Fruit fly (Drosophila melanogaster) whole organism, embryonic: ENCODE measurements around the gene CG2006.

Source experiments
- CG10209 ChIP-seq: fragments of 200-800 bp; sonication (Bioruptor generic); optimal IDR thresholded peaks from 3 replicates; lab custom pipeline; 2017; ENCODE audit warnings: missing biosample characterization, mild to moderate bottlenecking, missing genetic modification characterization, missing genetic modification reagents
- CG11560 ChIP-seq: fragments of 200-800 bp; sonication (Bioruptor generic); IDR thresholded peaks from 3 replicates; pipeline ENCODE4 v1.3.6; 2022; ENCODE audit warnings: missing biosample characterization, missing genetic modification characterization
- CG12391 ChIP-seq: fragments of 200-800 bp; sonication (Bioruptor generic); optimal IDR thresholded peaks from 3 replicates; lab custom pipeline; 2018; ENCODE audit warnings: missing biosample characterization, mild to moderate bottlenecking, missing genetic modification characterization, moderate library complexity
- CG14710 ChIP-seq: fragments of 200-800 bp; sonication (Bioruptor generic); optimal IDR thresholded peaks from 3 replicates; lab custom pipeline; 2019; ENCODE audit warnings: missing biosample characterization, mild to moderate bottlenecking, missing genetic modification characterization, moderate library complexity
- CG16863 ChIP-seq: fragments of 200-800 bp; sonication (Bioruptor generic); optimal IDR thresholded peaks from 3 replicates; lab custom pipeline; 2016; ENCODE audit warnings: missing biosample characterization, missing genetic modification characterization
- CG17612 ChIP-seq: fragments of 200-800 bp; sonication (Bioruptor generic); IDR thresholded peaks from 2 replicates; pipeline ENCODE4 v1.3.6; 2022; ENCODE audit warnings: missing biosample characterization, missing genetic modification characterization
- CG18262 ChIP-seq: fragments of 200-800 bp; optimal IDR thresholded peaks from 3 replicates; lab custom pipeline; 2019; ENCODE audit warnings: missing biosample characterization, mild to moderate bottlenecking, missing genetic modification characterization, moderate library complexity
- CG18619 ChIP-seq: fragments of 200-800 bp; sonication (Bioruptor generic); optimal IDR thresholded peaks from 3 replicates; lab custom pipeline; 2017; ENCODE audit warnings: missing biosample characterization, mild to moderate bottlenecking, missing genetic modification characterization
- CG2120 ChIP-seq: fragments of 200-800 bp; sonication (Bioruptor generic); optimal IDR thresholded peaks from 3 replicates; lab custom pipeline; 2016; ENCODE audit warnings: missing biosample characterization, missing genetic modification characterization
- CG30020 ChIP-seq: fragments of 200-800 bp; optimal IDR thresholded peaks from 2 replicates; lab custom pipeline; 2019; ENCODE audit warnings: missing biosample characterization, mild to moderate bottlenecking, missing genetic modification characterization, moderate library complexity
- CG30403 ChIP-seq: fragments of 200-800 bp; sonication (Bioruptor generic); optimal IDR thresholded peaks from 3 replicates; lab custom pipeline; 2016; ENCODE audit warnings: missing biosample characterization, missing genetic modification characterization
- CG30431 ChIP-seq: fragments of 200-800 bp; sonication (Bioruptor generic); optimal IDR thresholded peaks from 2 replicates; lab custom pipeline; 2017; ENCODE audit warnings: missing biosample characterization, missing genetic modification characterization
- CG31365 ChIP-seq: fragments of 200-800 bp; sonication (Bioruptor generic); optimal IDR thresholded peaks from 2 replicates; lab custom pipeline; 2018; ENCODE audit warnings: missing biosample characterization, mild to moderate bottlenecking, missing genetic modification characterization
- CG3726 ChIP-seq: fragments of 200-800 bp; sonication (Bioruptor generic); IDR thresholded peaks from 3 replicates; pipeline ENCODE4, ENCODE4 v1.3.6; 2022; ENCODE audit warnings: missing biosample characterization, missing genetic modification characterization
- CG4424 ChIP-seq: fragments of 200-800 bp; sonication (Bioruptor generic); optimal IDR thresholded peaks from 3 replicates; lab custom pipeline; 2016; ENCODE audit warnings: missing biosample characterization, missing genetic modification characterization
- CG6175 ChIP-seq: fragments of 200-800 bp; sonication (Bioruptor generic); IDR thresholded peaks from 3 replicates; pipeline ENCODE4 v1.3.6; 2022; ENCODE audit warnings: missing biosample characterization, missing genetic modification characterization
- CG6683 ChIP-seq: fragments of 200-800 bp; sonication (Bioruptor generic); optimal IDR thresholded peaks from 2 replicates; lab custom pipeline; 2017; ENCODE audit warnings: missing biosample characterization, mild to moderate bottlenecking, missing genetic modification characterization, missing genetic modification reagents
- CG6791 ChIP-seq: fragments of 200-800 bp; sonication (Bioruptor generic); IDR thresholded peaks from 3 replicates; pipeline ENCODE4 v1.3.6; 2022; ENCODE audit warnings: missing biosample characterization, missing genetic modification characterization; ENCODE audit not compliant: partially characterized antibody
- CoRest ChIP-seq: fragments of 200-800 bp; sonication (Bioruptor generic); optimal IDR thresholded peaks from 3 replicates; lab custom pipeline; 2018; ENCODE audit warnings: missing biosample characterization, mild to moderate bottlenecking, missing genetic modification characterization, moderate library complexity
- D19B ChIP-seq: fragments of 200-800 bp; sonication (Bioruptor generic); optimal IDR thresholded peaks from 2 replicates; lab custom pipeline; 2017; ENCODE audit warnings: missing biosample characterization, mild to moderate bottlenecking, missing genetic modification characterization
- Dad ChIP-seq: fragments of 200-800 bp; sonication (Bioruptor generic); optimal IDR thresholded peaks from 3 replicates; lab custom pipeline; 2016; ENCODE audit warnings: missing biosample characterization, missing genetic modification characterization
- Dfd ChIP-seq, 2 experiments: fragments of >200 bp; optimal IDR thresholded peaks; 2 replicates each; lab custom pipeline; 2017; ENCODE audit warnings: missing biosample characterization in 2 of 2, missing genetic modification characterization in 2 of 2
- E2f2 ChIP-seq: fragments of 200-800 bp; sonication (Bioruptor generic); IDR thresholded peaks from 2 replicates; pipeline ENCODE4 v1.3.6; 2022; ENCODE audit warnings: missing biosample characterization, missing genetic modification characterization
- Ets97D ChIP-seq: fragments of 200-800 bp; sonication (Bioruptor generic); optimal IDR thresholded peaks from 3 replicates; lab custom pipeline; 2016; ENCODE audit warnings: missing biosample characterization, missing genetic modification characterization
- Hmr ChIP-seq: fragments of 200-800 bp; sonication (Bioruptor generic); optimal IDR thresholded peaks from 3 replicates; lab custom pipeline; 2017; ENCODE audit warnings: mild to moderate bottlenecking, missing biosample characterization, missing genetic modification reagents, missing genetic modification characterization
- NC2β ChIP-seq: fragments of 200-800 bp; sonication (Bioruptor generic); optimal IDR thresholded peaks from 2 replicates; lab custom pipeline; 2016; ENCODE audit warnings: missing biosample characterization, missing genetic modification characterization
- NK7.1 ChIP-seq: fragments of 200-800 bp; sonication (Bioruptor generic); optimal IDR thresholded peaks from 3 replicates; lab custom pipeline; 2016; ENCODE audit warnings: missing biosample characterization, missing genetic modification characterization
- Oli ChIP-seq: fragments of 200-800 bp; sonication (Bioruptor generic); optimal IDR thresholded peaks from 2 replicates; lab custom pipeline; 2018; ENCODE audit warnings: missing biosample characterization, mild to moderate bottlenecking, missing genetic modification characterization, moderate library complexity
- PHDP ChIP-seq: fragments of 200-800 bp; sonication (Bioruptor generic); optimal IDR thresholded peaks from 3 replicates; lab custom pipeline; 2018; ENCODE audit warnings: missing biosample characterization, mild to moderate bottlenecking, missing genetic modification characterization, moderate library complexity
- Ravus ChIP-seq: fragments of 200-800 bp; sonication (Bioruptor generic); IDR thresholded peaks from 2 replicates; pipeline ENCODE4 v1.3.6; 2022; ENCODE audit warnings: missing biosample characterization, missing genetic modification characterization
- Sox102F ChIP-seq: fragments of 200-800 bp; sonication (Bioruptor generic); optimal IDR thresholded peaks from 2 replicates; lab custom pipeline; 2018; ENCODE audit warnings: missing biosample characterization, mild to moderate bottlenecking, missing genetic modification characterization, moderate library complexity
- Xrp1 ChIP-seq: fragments of 200-800 bp; sonication (Bioruptor generic); IDR thresholded peaks from 2 replicates; pipeline ENCODE4 v1.3.6; 2022; ENCODE audit warnings: missing biosample characterization, missing genetic modification characterization
- az2 ChIP-seq: fragments of 200-800 bp; sonication (Bioruptor generic); optimal IDR thresholded peaks from 3 replicates; lab custom pipeline; 2016; ENCODE audit warnings: missing biosample characterization, missing genetic modification characterization
- bowl ChIP-seq: fragments of 200-800 bp; sonication (Bioruptor generic); IDR thresholded peaks from 2 replicates; pipeline ENCODE4 v1.3.6; 2022; ENCODE audit warnings: missing biosample characterization, missing genetic modification characterization
- btn ChIP-seq: fragments of 200-800 bp; sonication (Bioruptor generic); optimal IDR thresholded peaks from 2 replicates; lab custom pipeline; 2016; ENCODE audit warnings: missing biosample characterization, missing genetic modification characterization
- caup ChIP-seq: fragments of 200-800 bp; sonication (Bioruptor generic); optimal IDR thresholded peaks from 3 replicates; lab custom pipeline; 2017; ENCODE audit warnings: missing biosample characterization, mild to moderate bottlenecking, missing genetic modification characterization, moderate library complexity; ENCODE audit not compliant: severe bottlenecking
- crc ChIP-seq: fragments of 200-800 bp; sonication (Bioruptor generic); optimal IDR thresholded peaks from 2 replicates; lab custom pipeline; 2016; ENCODE audit warnings: missing biosample characterization, missing genetic modification characterization
- crp ChIP-seq, 2 experiments: fragments of 200-800 bp; sonication (Bioruptor generic); optimal IDR thresholded peaks; 2 replicates in 1 of 2; 3 replicates in 1 of 2; lab custom pipeline; 2017; ENCODE audit warnings: missing biosample characterization in 2 of 2, missing genetic modification characterization in 2 of 2, mild to moderate bottlenecking in 1 of 2, moderate library complexity in 1 of 2
- dmrt11E ChIP-seq: fragments of 200-800 bp; sonication (Bioruptor generic); optimal IDR thresholded peaks from 3 replicates; lab custom pipeline; 2018; ENCODE audit warnings: missing biosample characterization, mild to moderate bottlenecking, missing genetic modification characterization, moderate library complexity
- fd102C ChIP-seq: fragments of 200-800 bp; sonication (Bioruptor generic); optimal IDR thresholded peaks from 2 replicates; lab custom pipeline; 2018; ENCODE audit warnings: missing biosample characterization, mild to moderate bottlenecking, missing genetic modification characterization, moderate library complexity
- grau ChIP-seq: fragments of 200-800 bp; optimal IDR thresholded peaks from 3 replicates; lab custom pipeline; 2019; ENCODE audit warnings: missing biosample characterization, mild to moderate bottlenecking, missing genetic modification characterization, moderate library complexity
- ind ChIP-seq: fragments of 200-800 bp; sonication (Bioruptor generic); optimal IDR thresholded peaks from 3 replicates; lab custom pipeline; 2016; ENCODE audit warnings: missing biosample characterization, missing genetic modification characterization
- lab ChIP-seq: fragments of 200-800 bp; sonication (Bioruptor generic); optimal IDR thresholded peaks from 3 replicates; lab custom pipeline; 2017; ENCODE audit warnings: missing biosample characterization, missing genetic modification characterization, mild to moderate bottlenecking, moderate library complexity, missing genetic modification reagents
- lilli ChIP-seq: fragments of 200-800 bp; sonication (Bioruptor generic); optimal IDR thresholded peaks from 3 replicates; lab custom pipeline; 2016; ENCODE audit warnings: missing biosample characterization, missing genetic modification characterization
- lmd ChIP-seq: fragments of 200-800 bp; sonication (Bioruptor generic); IDR thresholded peaks from 2 replicates; pipeline ENCODE4 v1.3.6; 2022; ENCODE audit warnings: missing biosample characterization, missing genetic modification characterization
- mld ChIP-seq: fragments of 200-800 bp; sonication (Bioruptor generic); IDR thresholded peaks from 3 replicates; pipeline ENCODE4 v1.3.6; 2022; ENCODE audit warnings: missing biosample characterization, missing genetic modification characterization; ENCODE audit not compliant: partially characterized antibody
- nmo ChIP-seq: fragments of 200-800 bp; sonication (Bioruptor generic); optimal IDR thresholded peaks from 2 replicates; lab custom pipeline; 2018; ENCODE audit warnings: missing biosample characterization, mild to moderate bottlenecking, missing genetic modification characterization, moderate library complexity
- pnt ChIP-seq: fragments of 200-800 bp; sonication (Bioruptor generic); optimal IDR thresholded peaks from 3 replicates; lab custom pipeline; 2016; ENCODE audit warnings: missing biosample characterization, missing genetic modification characterization
- repo ChIP-seq: fragments of 200-800 bp; sonication (Bioruptor generic); optimal IDR thresholded peaks from 2 replicates; lab custom pipeline; 2016; ENCODE audit warnings: missing biosample characterization, missing genetic modification characterization
- row ChIP-seq: fragments of 200-800 bp; sonication (Bioruptor generic); IDR thresholded peaks from 3 replicates; pipeline ENCODE4 v1.3.6; 2022; ENCODE audit warnings: missing biosample characterization, missing genetic modification characterization
- sisA ChIP-seq: fragments of 200-800 bp; sonication (Bioruptor generic); IDR thresholded peaks from 2 replicates; pipeline ENCODE4 v1.3.6; 2022; ENCODE audit warnings: missing biosample characterization, missing genetic modification characterization

CG2006 gene

dm6 chr3R:29495815-29496214 is 6.5 kb downstream of the CG2006 start (continued):
- TF ChIP-seq CG6683, result no peak
- no peak for TF ChIP-seq NC2β (GFP tag; lab: Kevin White, UChicago)
- no peak for TF ChIP-seq CG3726
- TF ChIP-seq caup, result no peak
- TF ChIP-seq nmo (GFP tag; lab: Kevin White, UChicago), result peak; percentile 39
- TF ChIP-seq bowl (GFP tag; lab: Robert Waterston, UW), result no peak
- TF ChIP-seq Oli, result peak; percentile 8
- TF ChIP-seq mld, result no peak
- TF ChIP-seq Dad (GFP tag; lab: Kevin White, UChicago), result no peak
- no peak for TF ChIP-seq CG30403 (GFP tag; lab: Kevin White, UChicago)
- no peak for TF ChIP-seq CG6175 (GFP tag; lab: Robert Waterston, UW)
- peak; percentile 13 for TF ChIP-seq CG10209 (GFP tag; lab: Kevin White, UChicago)
- no peak for TF ChIP-seq Dfd (GFP tag; optimal IDR thresholded peaks at IDR 0.05; lab: Kevin White, UChicago)
- TF ChIP-seq CG16863 (GFP tag; lab: Kevin White, UChicago), result no peak
- TF ChIP-seq dmrt11E (tag; lab: Kevin White, UChicago), result peak; percentile 3
- no peak for TF ChIP-seq CG6791 (GFP tag; lab: Robert Waterston, UW)
- no peak for TF ChIP-seq CG11560 (tag; lab: Robert Waterston, UW)
- peak; percentile 0 for TF ChIP-seq PHDP (tag; lab: Kevin White, UChicago)
- peak; percentile 32 for TF ChIP-seq Sox102F
- no peak for TF ChIP-seq CG2120 (GFP tag; lab: Kevin White, UChicago)
- TF ChIP-seq lab (GFP tag; lab: Kevin White, UChicago), result no peak
- TF ChIP-seq CG18262 (tag; lab: Kevin White, UChicago), result peak; percentile 55
- TF ChIP-seq crc (GFP tag; lab: Kevin White, UChicago), result no peak
- no peak for TF ChIP-seq CG31365
- peak; percentile 42; the same call in 2 of the 3 replicates for TF ChIP-seq row (GFP tag; lab: Robert Waterston, UW)
- no peak; the same call in 1 of the 2 replicates for TF ChIP-seq lmd (GFP tag; lab: Robert Waterston, UW)
- no peak for TF ChIP-seq sisA (GFP tag; lab: Robert Waterston, UW)
- TF ChIP-seq E2f2 (GFP tag; lab: Robert Waterston, UW), result no peak
- no peak for TF ChIP-seq CG18619 (GFP tag; lab: Kevin White, UChicago)
- peak; percentile 22 for TF ChIP-seq grau (tag; lab: Kevin White, UChicago)
- TF ChIP-seq lilli (GFP tag; lab: Kevin White, UChicago), result peak; percentile 2
- TF ChIP-seq CoRest, result peak; percentile 39
- no peak for TF ChIP-seq Hmr
- no peak for TF ChIP-seq Ravus (GFP tag; lab: Robert Waterston, UW)
- peak; percentile 38; the same call in 1 of the 2 replicates for TF ChIP-seq Xrp1
- TF ChIP-seq btn (GFP tag; lab: Kevin White, UChicago), result no peak
- TF ChIP-seq CG30020 (tag; lab: Kevin White, UChicago), result no peak
- TF ChIP-seq crp (GFP tag; optimal IDR thresholded peaks at IDR 0.05; lab: Kevin White, UChicago), result no peak
- no peak for TF ChIP-seq fd102C (GFP tag; lab: Kevin White, UChicago)
- peak; percentile 1 for TF ChIP-seq CG12391 (tag; lab: Kevin White, UChicago)
- TF ChIP-seq Ets97D, result no peak
- no peak for TF ChIP-seq ind
- TF ChIP-seq D19B (GFP tag; lab: Kevin White, UChicago), result peak; percentile 33
- TF ChIP-seq CG14710 (tag; lab: Kevin White, UChicago), result peak; percentile 4
- no peak for TF ChIP-seq NK7.1 (GFP tag; lab: Kevin White, UChicago)
- no peak for TF ChIP-seq CG30431 (GFP tag; lab: Kevin White, UChicago)
- no peak for TF ChIP-seq repo (GFP tag; lab: Kevin White, UChicago)
- peak; percentile 12 for TF ChIP-seq CG4424 (GFP tag; lab: Kevin White, UChicago)
- peak; percentile 7 for TF ChIP-seq az2 (GFP tag; lab: Kevin White, UChicago)
- TF ChIP-seq CG17612 (GFP tag; lab: Robert Waterston, UW), result no peak
- no peak for TF ChIP-seq pnt (GFP tag; lab: Kevin White, UChicago)
